Fruit fly (Drosophila melanogaster): Measurements from ENCODE around the gene fzo.

Gene fzo

DNA sequence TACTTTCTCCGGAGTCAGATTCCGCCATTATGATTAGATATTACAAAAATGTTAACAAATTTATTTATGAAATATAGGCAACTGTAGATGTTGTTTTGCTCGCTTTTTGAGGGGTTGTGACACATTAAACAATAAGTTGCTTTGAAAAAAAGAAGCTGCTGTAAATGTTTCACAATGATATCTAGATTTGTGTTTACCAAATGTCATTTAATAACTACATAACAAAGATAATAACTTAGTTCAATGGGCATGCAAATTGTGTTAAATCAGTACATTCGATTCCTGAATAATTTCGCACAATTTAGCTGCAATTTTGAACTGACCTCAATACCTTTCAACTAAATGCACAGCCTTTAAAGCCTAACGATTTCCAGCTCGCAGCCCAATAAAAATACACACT lies at the start of gene fzo:
fzo (minus strand) TSS at position 101 of the 400 bp plus-strand sequence.
- no peak for TF ChIP-seq CG17801 (GFP tag; optimal IDR thresholded peaks at IDR 0.05; ENCODE audit: partially characterized antibody)

DNA sequence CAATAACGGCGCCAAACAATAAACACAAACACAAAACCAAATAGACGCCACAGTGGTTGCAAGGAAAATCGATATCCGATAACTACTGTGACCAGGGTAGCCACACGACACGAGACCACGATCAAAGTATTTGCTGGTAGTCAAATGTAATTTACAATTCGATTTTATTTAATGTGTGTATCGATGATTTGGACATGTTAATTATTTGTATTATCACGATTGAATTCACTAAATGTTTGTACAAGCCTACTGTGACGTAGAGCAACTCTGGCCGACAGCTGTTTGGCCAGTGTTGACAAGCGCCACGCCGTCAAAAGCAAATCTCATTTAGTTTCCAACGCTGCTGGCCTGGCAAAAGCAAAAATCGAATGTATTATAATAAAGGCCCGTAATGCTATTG lies 47.4 kb upstream of the fzo start, which contains the start of the genes Rad60 and EloA:
Rad60 (minus strand) TSS at position 222 of the 400 bp plus-strand sequence.
EloA (plus strand) TSS at position 308 of the 400 bp plus-strand sequence.
- TF ChIP-seq CG17801 (GFP tag; optimal IDR thresholded peaks at IDR 0.05; ENCODE audit: partially characterized antibody), result peak; percentile 80

DNA sequence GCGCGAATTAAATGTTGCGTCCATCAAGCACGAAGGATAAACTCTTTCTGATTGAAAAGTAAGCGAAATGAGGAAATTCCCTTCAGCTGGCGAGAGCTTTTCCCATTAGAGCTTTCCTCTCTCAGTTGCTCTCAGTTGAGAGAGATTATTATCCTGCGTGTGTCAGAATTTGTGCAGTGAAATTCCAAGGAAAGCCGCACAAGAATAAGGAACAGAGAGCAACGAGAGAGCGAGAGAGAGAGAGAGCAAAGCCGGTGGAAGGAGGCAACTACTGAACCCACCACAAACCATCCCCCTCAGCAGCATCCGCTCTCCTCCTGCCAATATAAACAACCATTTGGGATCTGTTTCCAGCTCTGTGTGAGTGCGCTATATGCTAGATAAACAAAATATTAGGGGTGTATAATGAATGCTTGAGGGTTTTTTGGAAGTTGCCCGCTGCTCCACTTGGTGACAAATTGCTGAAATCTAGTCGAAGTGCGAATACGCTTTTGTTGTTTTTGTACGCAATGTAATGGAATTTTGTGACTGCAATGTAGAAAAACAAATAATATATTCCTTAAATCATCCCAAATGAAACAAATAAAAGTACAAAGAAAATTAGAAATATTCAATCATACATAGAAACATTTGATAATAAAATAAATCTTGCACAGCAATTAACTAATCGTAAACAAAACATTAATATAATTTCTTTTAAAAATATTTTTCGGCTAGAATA lies 45.2 kb upstream of the fzo start, which contains the start of gene CG4467:
CG4467 (minus strand) TSS at position 51 of the 721 bp plus-strand sequence.
- TF ChIP-seq CG17801 (GFP tag; optimal IDR thresholded peaks at IDR 0.05; ENCODE audit: partially characterized antibody), result no peak

DNA sequence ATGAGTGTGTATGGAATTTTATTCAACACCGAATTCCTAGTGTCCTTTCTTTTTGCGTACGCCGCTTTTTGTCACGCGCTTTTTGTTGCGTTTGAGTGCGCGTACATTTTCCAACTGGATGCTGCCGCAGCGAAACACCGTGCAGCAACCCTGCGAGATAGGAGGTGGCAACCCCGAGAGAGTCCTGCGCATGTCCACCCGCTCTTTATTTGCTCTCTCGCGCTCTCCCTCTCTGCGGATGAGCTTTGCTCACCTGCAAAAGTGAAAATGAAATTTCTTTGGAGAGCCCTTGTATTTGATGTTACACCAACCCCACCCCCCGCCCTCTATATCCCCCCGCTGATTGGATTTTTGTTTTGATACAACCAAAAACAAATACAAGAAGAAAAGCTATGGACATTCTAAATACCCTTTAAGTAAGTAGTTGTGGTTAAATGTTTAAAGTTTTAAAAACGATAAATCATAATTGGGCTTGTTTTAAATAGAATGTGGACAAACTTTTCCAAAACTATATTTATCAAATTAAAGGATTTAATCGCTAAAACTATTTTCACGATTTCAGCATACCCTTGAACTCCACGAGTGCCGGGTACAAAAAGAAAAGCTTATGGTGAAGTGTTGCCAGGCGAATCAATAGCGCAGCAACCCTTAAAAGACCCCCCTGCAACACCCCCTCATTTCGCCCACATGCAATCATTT lies 36.2 kb upstream of the fzo start:
- TF ChIP-seq CG17801 (GFP tag; optimal IDR thresholded peaks at IDR 0.05; ENCODE audit: partially characterized antibody), result no peak

DNA sequence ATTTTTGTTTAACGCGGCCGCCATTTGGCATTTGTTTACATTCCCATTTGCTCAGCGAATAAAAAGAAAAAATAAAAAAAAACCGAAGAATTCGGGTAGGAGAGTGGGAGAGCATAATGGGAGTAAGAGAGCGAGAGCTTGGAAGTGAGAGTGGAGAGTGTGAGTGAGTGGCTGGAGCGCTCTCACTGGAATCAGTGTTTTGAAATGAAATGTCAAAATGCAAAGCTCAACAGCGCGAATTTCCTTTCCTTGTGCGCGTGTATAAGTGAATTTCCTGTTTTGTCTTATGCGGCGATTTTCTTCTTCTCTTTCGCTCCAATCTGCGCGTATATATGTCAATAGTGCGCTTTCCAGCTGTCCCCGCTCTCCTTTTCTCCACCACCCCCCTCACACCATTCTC lies 35.2 kb upstream of the fzo start:
- no peak for TF ChIP-seq CG17801 (GFP tag; optimal IDR thresholded peaks at IDR 0.05; ENCODE audit: partially characterized antibody)

DNA sequence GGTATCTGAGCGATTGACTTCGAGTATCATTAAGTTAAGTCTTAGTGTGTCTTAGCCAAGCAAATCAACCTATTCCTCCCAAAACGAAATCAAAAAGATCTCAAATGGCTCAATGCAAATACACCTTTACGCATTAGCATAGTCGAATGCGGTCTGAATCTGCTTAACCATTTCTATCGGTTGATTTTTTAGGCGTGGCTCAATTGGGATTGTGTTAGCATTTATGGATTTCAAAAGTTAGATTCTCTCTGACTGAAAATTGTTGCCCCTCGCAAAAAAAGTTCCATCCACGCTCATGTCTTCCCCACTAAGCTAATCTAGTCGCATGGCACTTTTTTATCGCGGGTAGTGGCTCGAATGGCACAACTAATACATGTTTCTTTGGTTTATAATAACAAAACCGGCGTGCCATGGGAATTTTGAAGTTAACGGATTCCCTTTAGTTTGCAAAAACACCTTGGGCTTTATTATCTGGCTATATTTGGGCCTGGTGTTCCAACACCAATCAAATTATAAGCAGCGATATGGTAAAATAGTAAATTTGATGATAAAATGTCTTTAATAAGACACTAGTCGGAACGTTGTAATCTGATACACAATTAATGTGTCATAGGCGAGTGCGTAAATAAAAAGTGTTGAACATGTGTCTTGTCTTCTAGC lies 24.9 kb upstream of the fzo start:
- no peak for TF ChIP-seq CG17801 (GFP tag; optimal IDR thresholded peaks at IDR 0.05; ENCODE audit: partially characterized antibody)

DNA sequence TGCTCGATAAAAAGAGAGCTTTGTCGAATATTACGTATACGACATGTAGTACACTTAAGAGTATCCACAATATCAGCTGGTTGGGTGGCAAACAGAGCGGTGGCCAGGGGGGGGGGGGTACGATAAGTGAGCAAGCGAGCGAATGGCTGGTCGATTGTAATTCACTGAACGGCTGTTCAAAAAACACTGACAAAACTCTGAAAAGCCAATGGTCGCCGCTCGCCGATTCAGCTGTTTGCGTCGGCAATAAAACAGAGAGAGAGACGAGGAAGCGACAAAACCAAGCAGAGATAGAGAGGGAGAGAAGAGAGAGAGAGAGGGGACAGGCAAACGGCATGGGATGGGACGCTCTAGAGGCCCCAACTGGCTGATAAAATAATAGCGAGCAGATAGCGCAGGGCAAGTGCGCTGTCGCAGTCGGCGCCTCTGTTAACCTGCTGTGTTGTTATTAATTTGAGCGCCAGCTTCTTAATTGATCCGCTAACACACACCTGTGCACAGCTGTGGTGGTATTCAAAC lies 22.7 kb upstream of the fzo start, which contains the start of gene cnc:
cnc (minus strand) TSS at position 191 of the 519 bp plus-strand sequence.
- peak; percentile 70 for TF ChIP-seq CG17801 (GFP tag; optimal IDR thresholded peaks at IDR 0.05; ENCODE audit: partially characterized antibody)

DNA sequence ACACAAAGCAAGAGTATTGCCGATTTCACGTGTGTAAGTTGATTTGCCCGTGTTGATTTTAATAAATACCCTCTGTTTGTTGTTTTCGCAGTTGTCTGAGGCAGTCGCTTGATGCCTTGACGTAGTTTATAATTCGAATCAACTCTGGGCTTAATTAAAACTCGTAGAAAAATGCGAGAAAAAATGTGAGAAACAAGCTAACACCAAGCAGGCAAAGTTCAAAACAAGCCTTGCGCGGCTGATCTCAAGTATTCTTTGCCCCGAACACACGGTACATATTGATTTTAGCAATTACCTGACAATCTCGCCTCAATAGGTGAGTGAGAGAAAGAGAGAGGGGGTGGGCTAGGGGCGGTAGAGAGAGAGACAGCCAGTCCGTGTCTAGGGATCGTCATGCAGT lies 21.4 kb upstream of the fzo start:
- no peak for TF ChIP-seq CG17801 (GFP tag; optimal IDR thresholded peaks at IDR 0.05; ENCODE audit: partially characterized antibody)

DNA sequence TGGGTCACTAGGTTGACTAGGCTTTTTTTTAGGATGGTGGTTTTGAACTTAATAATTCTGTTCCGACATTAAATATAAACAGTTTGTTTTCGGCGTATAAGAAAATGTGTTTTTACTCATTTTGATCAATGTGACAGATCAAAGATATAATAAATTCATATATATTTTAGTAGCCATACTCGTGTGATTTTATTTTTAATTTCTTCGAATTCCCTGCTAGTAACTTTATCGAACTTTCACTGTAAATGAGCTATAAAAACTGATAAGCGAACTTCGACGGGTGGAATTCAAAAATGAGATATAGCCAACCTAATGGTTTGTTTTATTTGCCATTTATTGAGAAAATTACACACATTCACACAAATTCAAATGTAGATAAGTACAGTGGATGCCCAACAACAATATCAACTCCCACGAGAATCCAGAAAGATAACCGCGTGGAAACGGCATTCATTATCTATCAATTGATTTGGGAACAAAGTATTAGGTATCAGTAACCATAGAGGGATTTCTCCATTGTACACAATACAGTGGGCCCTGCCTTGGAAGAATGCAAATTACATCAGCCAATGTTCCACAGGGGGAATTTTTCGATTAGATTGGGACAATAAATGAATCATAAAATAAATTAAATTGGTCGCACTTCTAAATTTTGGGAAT lies 19.4 kb upstream of the fzo start:
- TF ChIP-seq CG17801 (GFP tag; optimal IDR thresholded peaks at IDR 0.05; ENCODE audit: partially characterized antibody), result no peak

DNA sequence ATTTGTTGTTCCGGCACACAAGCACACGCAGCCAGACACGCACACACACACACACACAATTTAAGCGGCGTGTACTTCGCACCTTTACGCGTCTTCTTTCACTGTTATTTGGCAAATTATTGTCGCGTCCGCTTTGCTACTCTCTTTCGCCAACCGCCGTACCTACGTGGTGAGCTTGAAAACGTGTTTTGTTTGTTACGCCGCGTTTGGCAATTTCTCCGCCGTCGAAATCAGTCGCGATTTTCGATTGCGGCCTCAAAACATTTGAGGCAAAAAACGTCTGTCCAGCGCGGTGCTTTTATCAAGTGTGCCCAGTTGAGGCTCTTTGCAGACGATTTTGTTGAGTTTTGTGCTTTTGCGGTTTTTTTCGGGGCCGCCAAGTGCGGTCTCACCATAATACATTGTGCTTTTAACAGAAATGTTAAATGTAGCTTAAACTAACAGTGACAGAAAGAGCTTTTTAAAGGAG lies 17.9 kb upstream of the fzo start:
- TF ChIP-seq CG17801 (GFP tag; optimal IDR thresholded peaks at IDR 0.05; ENCODE audit: partially characterized antibody), result peak; percentile 76

DNA sequence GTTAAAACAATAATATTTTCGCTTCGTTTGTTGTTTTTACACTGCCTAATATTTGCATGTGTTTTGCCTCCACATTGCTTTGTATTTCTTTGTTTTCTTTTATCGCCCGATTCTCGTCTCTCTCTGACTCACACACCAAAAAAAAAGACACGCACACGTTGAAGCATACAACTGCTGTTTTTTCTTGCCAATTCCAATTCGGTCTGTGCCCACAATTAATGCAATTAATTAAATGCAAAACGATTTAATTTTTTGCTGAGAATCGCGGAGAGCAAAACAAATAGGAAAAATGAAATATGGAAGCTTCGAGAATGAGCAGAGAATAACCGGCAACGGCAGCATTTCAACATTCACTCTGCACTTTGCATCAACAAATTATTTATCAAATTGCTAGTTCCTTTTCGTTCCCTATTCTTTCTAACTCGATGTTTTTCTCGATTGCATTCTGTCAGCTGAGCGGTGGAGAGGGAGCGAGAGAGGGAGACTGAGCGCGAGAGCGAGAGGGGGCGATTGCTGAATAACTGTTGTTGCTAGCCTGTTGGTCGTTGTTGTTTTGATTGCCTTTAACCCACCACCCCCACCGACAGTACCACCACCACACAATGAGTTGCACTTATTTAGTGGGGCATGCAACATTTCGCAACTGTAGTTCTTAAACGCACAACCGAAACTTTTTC lies 17.3 kb upstream of the fzo start:
- no peak for TF ChIP-seq CG17801 (GFP tag; optimal IDR thresholded peaks at IDR 0.05; ENCODE audit: partially characterized antibody)

DNA sequence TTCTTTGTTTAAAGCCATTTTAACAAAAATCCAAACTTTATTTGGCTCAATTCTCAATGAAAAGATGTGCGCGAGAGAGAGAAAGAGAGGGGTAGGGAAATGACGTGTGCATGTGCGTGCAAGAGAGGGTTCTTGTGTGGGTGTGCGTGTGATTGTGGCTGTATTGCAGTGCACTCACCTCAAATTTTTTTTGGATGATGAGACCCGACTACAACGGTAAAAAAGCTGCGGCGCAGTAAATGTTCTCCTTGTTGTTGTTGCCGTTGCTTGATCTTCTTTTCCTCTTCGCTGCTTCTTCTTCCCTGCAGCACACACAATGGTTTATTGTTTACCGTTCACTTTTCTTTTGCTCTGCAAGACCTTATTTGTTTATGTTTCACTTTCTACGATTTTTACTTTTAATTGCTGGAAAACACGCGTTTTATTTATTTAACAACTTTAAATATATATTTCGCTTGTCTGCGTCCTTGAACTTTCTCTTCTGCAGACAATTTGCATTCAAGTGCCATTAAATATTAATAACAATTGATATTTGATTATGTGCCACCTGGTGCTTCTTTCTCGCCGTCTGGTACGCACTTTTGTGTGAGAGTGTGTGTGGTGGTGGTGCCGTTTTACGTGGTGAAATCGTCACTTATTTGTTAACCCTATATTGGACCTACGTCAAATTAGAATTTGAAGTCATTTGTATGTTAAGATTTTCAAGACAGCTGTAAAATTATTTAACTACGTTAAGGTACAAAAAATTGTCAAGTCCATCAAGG lies 16.6 kb upstream of the fzo start:
- no peak for TF ChIP-seq CG17801 (GFP tag; optimal IDR thresholded peaks at IDR 0.05; ENCODE audit: partially characterized antibody)

DNA sequence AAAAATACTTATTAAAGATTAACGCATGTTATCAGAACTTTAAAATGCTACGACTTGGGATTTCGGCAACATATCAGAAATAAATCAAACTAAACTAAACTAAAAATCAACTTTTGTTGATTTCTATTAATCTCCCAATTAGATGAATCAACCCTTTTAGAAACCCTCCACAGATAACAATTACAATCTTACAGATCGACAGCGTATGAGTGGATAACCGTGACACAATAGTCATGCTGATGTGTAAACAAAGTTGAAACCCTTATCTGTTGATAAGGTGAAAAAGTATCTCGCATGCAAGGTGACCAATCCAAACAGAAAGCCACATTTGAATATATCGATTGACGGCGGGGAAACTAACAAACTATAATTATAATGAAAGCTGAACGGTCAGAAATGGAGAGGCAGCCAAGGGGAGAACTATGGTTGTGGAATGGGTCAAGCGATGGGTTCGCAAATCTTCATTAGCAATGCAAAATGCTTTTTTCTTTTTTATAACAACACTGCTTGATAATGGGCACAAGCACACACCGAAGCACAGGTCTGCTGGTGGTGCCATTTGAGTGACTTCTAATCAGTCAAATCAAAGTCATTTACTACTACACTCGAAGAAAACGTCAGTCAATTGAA lies 13.4 kb upstream of the fzo start:
- no peak for TF ChIP-seq CG17801 (GFP tag; optimal IDR thresholded peaks at IDR 0.05; ENCODE audit: partially characterized antibody)
